Worm (Caenorhabditis elegans) whole organism, L4 larva: ENCODE measurements around the gene dpy-7.

Source experiments
- D1046.2 ChIP-seq: fragments of 200-800 bp; sonication (Bioruptor generic); IDR thresholded peaks from 2 replicates; pipeline ENCODE4 v1.3.6; 2022; ENCODE audit warnings: missing genetic modification characterization, missing compliant biosample characterization
- F44E2.7 ChIP-seq: fragments of 200-800 bp; sonication (Bioruptor generic); IDR thresholded peaks from 2 replicates; pipeline ENCODE4 v2.1.2; 2022; ENCODE audit warnings: missing genetic modification characterization, missing compliant biosample characterization
- R02D3.7 ChIP-seq: fragments of 150-350 bp; sonication (generic microtip); optimal IDR thresholded peaks from 3 replicates; lab custom pipeline; 2014; ENCODE audit warnings: missing biosample characterization, missing genetic modification characterization
- Y5F2A.4 ChIP-seq: fragments of 200-800 bp; sonication (Bioruptor generic); optimal IDR thresholded peaks from 2 replicates; lab custom pipeline; 2018; ENCODE audit warnings: mild to moderate bottlenecking, missing genetic modification characterization, missing compliant biosample characterization
- ZK546.5 ChIP-seq, 2 experiments: sonication (generic microtip); optimal IDR thresholded peaks; 2 replicates each; lab custom pipeline; 2017; ENCODE audit warnings: missing biosample characterization in 2 of 2, missing genetic modification characterization in 2 of 2
- aha-1 ChIP-seq: fragments of 150-350 bp; peaks from one replicate; lab custom pipeline; 2014; ENCODE audit warnings: missing biosample characterization, missing genetic modification characterization
- arid-1 ChIP-seq: fragments of 200-800 bp; sonication (Bioruptor generic); conservative IDR thresholded peaks from 2 replicates; pipeline ENCODE4 v1.3.6; 2022; ENCODE audit warnings: missing genetic modification reagents, missing genetic modification characterization, missing compliant biosample characterization
- ceh-62 ChIP-seq: sonication (generic microtip); optimal IDR thresholded peaks from 2 replicates; lab custom pipeline; 2017; ENCODE audit warnings: missing biosample characterization, missing genetic modification characterization
- daf-8 ChIP-seq: fragments of 200-800 bp; sonication (Bioruptor generic); IDR thresholded peaks from 2 replicates; pipeline ENCODE4 v1.3.6; 2022; ENCODE audit warnings: missing genetic modification characterization, missing compliant biosample characterization
- dmd-6 ChIP-seq: fragments of 200-800 bp; sonication (Bioruptor generic); IDR thresholded peaks from 2 replicates; pipeline ENCODE4 v1.3.6; 2022; ENCODE audit warnings: missing genetic modification reagents, missing genetic modification characterization, missing compliant biosample characterization
- dmd-9 ChIP-seq: fragments of 200-800 bp; sonication (Bioruptor generic); IDR thresholded peaks from 2 replicates; pipeline ENCODE4 v1.3.6; 2022; ENCODE audit warnings: missing genetic modification reagents, missing genetic modification characterization, missing compliant biosample characterization
- dpl-1 ChIP-seq: fragments of 150-350 bp; optimal IDR thresholded peaks from 2 replicates; lab custom pipeline; 2014; ENCODE audit warnings: missing biosample characterization, missing genetic modification reagents, missing genetic modification characterization
- egl-43 ChIP-seq: fragments of 200-800 bp; sonication (Bioruptor generic); IDR thresholded peaks from 2 replicates; pipeline ENCODE4 v1.3.6; 2022; ENCODE audit warnings: missing genetic modification reagents, missing genetic modification characterization, missing compliant biosample characterization
- hif-1 ChIP-seq, 2 experiments: sonication (generic microtip); optimal IDR thresholded peaks; 2 replicates each; lab custom pipeline; 2016 to 2017; ENCODE audit warnings: missing compliant biosample characterization in 2 of 2, missing genetic modification characterization in 2 of 2, missing genetic modification reagents in 2 of 2, missing genotype in 2 of 2, mild to moderate bottlenecking in 1 of 2
- hlh-11 ChIP-seq: fragments of 200-800 bp; sonication (Bioruptor generic); optimal IDR thresholded peaks from 2 replicates; lab custom pipeline; 2018; ENCODE audit warnings: mild to moderate bottlenecking, missing genetic modification characterization, missing compliant biosample characterization
- hlh-30 ChIP-seq: sonication (generic microtip); optimal IDR thresholded peaks from 2 replicates; lab custom pipeline; 2017; ENCODE audit warnings: antibody characterized with exemption, mild to moderate bottlenecking, missing genetic modification characterization, missing compliant biosample characterization; ENCODE audit not compliant: insufficient read depth
- lin-1 ChIP-seq: fragments of 200-800 bp; sonication (Bioruptor generic); IDR thresholded peaks from 2 replicates; pipeline ENCODE4 v1.3.6; 2022; ENCODE audit warnings: missing genetic modification reagents, missing genetic modification characterization, missing compliant biosample characterization
- lin-13 ChIP-seq: fragments of 150-350 bp; optimal IDR thresholded peaks from 2 replicates; lab custom pipeline; 2014; ENCODE audit warnings: missing biosample characterization, missing genetic modification reagents, missing genetic modification characterization
- lin-29 ChIP-seq: fragments of 200-800 bp; sonication (Bioruptor generic); IDR thresholded peaks from 2 replicates; pipeline ENCODE4 v1.3.6; 2022; ENCODE audit warnings: missing genetic modification reagents, missing genetic modification characterization, missing compliant biosample characterization
- lin-39 ChIP-seq: fragments of 150-350 bp; optimal IDR thresholded peaks from 2 replicates; lab custom pipeline; 2014; ENCODE audit warnings: missing biosample characterization, missing genetic modification reagents, missing genetic modification characterization
- lir-3 ChIP-seq: sonication (generic microtip); optimal IDR thresholded peaks from 2 replicates; lab custom pipeline; 2016; ENCODE audit warnings: mild to moderate bottlenecking, missing genetic modification characterization, missing compliant biosample characterization
- lsy-2 ChIP-seq, 2 experiments: fragments of 150-350 bp in 1 of 2; sonication (generic microtip) in 1 of 2; optimal IDR thresholded peaks; 2 replicates each; lab custom pipeline; 2014 to 2017; ENCODE audit warnings: missing biosample characterization in 2 of 2, missing genetic modification characterization in 2 of 2
- madf-9 ChIP-seq: fragments of 200-800 bp; sonication (Bioruptor generic); conservative IDR thresholded peaks from 2 replicates; pipeline ENCODE4 v1.3.6; 2022; ENCODE audit warnings: missing genetic modification reagents, missing genetic modification characterization, missing compliant biosample characterization
- mdl-1 ChIP-seq, 2 experiments: fragments of 150-350 bp in 1 of 2; sonication (generic microtip) in 1 of 2; optimal IDR thresholded peaks; 2 replicates each; lab custom pipeline; 2014 to 2017; ENCODE audit warnings: missing biosample characterization in 2 of 2, missing genetic modification characterization in 2 of 2
- mep-1 ChIP-seq: fragments of 150-350 bp; sonication (generic microtip); optimal IDR thresholded peaks from 3 replicates; lab custom pipeline; 2014; ENCODE audit warnings: missing biosample characterization, missing genetic modification characterization
- mes-2 ChIP-seq: sonication (generic microtip); optimal IDR thresholded peaks from 2 replicates; lab custom pipeline; 2016; ENCODE audit warnings: missing genotype, mild to moderate bottlenecking, missing genetic modification characterization, missing compliant biosample characterization; ENCODE audit not compliant: poor library complexity, severe bottlenecking
- mxl-3 ChIP-seq: fragments of 200-800 bp; sonication (Bioruptor generic); optimal IDR thresholded peaks from 2 replicates; lab custom pipeline; 2018; ENCODE audit warnings: mild to moderate bottlenecking, missing genetic modification characterization, missing compliant biosample characterization
- nhr-111 ChIP-seq: fragments of 200-800 bp; sonication (Bioruptor generic); optimal IDR thresholded peaks from 2 replicates; lab custom pipeline; 2018; ENCODE audit warnings: mild to moderate bottlenecking, missing genetic modification characterization, missing compliant biosample characterization
- nhr-25 ChIP-seq: sonication (generic microtip); optimal IDR thresholded peaks from 2 replicates; lab custom pipeline; 2017; ENCODE audit warnings: missing genetic modification characterization, mild to moderate bottlenecking, missing compliant biosample characterization, antibody characterized with exemption, moderate library complexity, borderline replicate concordance; ENCODE audit not compliant: insufficient read depth
- nhr-42 ChIP-seq: fragments of 200-800 bp; sonication (Bioruptor generic); IDR thresholded peaks from 2 replicates; pipeline ENCODE4 v1.3.6; 2022; ENCODE audit warnings: missing genetic modification characterization, missing compliant biosample characterization
- nhr-6 ChIP-seq: fragments of 150-350 bp; optimal IDR thresholded peaks from 2 replicates; lab custom pipeline; 2014; ENCODE audit warnings: missing biosample characterization, missing genetic modification characterization
- pqm-1 ChIP-seq: sonication (generic microtip); optimal IDR thresholded peaks from 2 replicates; lab custom pipeline; 2017; ENCODE audit warnings: missing biosample characterization, missing genetic modification characterization
- saeg-2 ChIP-seq: fragments of 200-800 bp; sonication (Bioruptor generic); IDR thresholded peaks from 2 replicates; pipeline ENCODE4 v1.3.6; 2022; ENCODE audit warnings: missing genetic modification reagents, missing genetic modification characterization, missing compliant biosample characterization
- set-16 ChIP-seq: fragments of 200-800 bp; sonication (Bioruptor generic); IDR thresholded peaks from 2 replicates; pipeline ENCODE4 v1.3.6; 2022; ENCODE audit warnings: missing genetic modification reagents, missing genetic modification characterization, missing compliant biosample characterization
- skn-1 ChIP-seq: fragments of 150-350 bp; optimal IDR thresholded peaks from 2 replicates; lab custom pipeline; 2014; ENCODE audit warnings: missing biosample characterization, missing genetic modification characterization
- snpc-1.2 ChIP-seq: fragments of 200-800 bp; sonication (Bioruptor generic); IDR thresholded peaks from 2 replicates; pipeline ENCODE4 v1.3.6; 2022; ENCODE audit warnings: missing genetic modification reagents, missing genetic modification characterization, missing compliant biosample characterization
- spr-1 ChIP-seq: sonication (generic microtip); optimal IDR thresholded peaks from 2 replicates; lab custom pipeline; 2016; ENCODE audit warnings: mild to moderate bottlenecking, missing genetic modification characterization, missing compliant biosample characterization
- spr-3 ChIP-seq: fragments of 200-800 bp; sonication (Bioruptor generic); optimal IDR thresholded peaks from 2 replicates; lab custom pipeline; 2018; ENCODE audit warnings: mild to moderate bottlenecking, missing genetic modification characterization, missing compliant biosample characterization
- tag-97 ChIP-seq: fragments of 200-800 bp; sonication (Bioruptor generic); IDR thresholded peaks from 2 replicates; pipeline ENCODE4 v1.3.6; 2022; ENCODE audit warnings: missing genetic modification characterization, missing compliant biosample characterization
- unc-130 ChIP-seq: sonication (generic microtip); optimal IDR thresholded peaks from 2 replicates; lab custom pipeline; 2016; ENCODE audit warnings: missing genetic modification reagents, missing genetic modification characterization, missing compliant biosample characterization
- unc-39 ChIP-seq: sonication (generic microtip); optimal IDR thresholded peaks from 2 replicates; lab custom pipeline; 2017; ENCODE audit warnings: missing biosample characterization, missing genetic modification characterization
- unc-62 ChIP-seq, 3 experiments: fragments of 150-350 bp in 1 of 3; sonication (generic microtip); optimal IDR thresholded peaks in 2 of 3; peaks in 1 of 3; 1 replicate in 1 of 3; 2 replicates in 2 of 3; lab custom pipeline; 2014 to 2017; ENCODE audit warnings: missing biosample characterization in 3 of 3, missing genetic modification characterization in 3 of 3, missing genetic modification reagents in 3 of 3, missing genotype in 1 of 3
- zfp-2 ChIP-seq: sonication (generic microtip); optimal IDR thresholded peaks from 2 replicates; lab custom pipeline; 2016; ENCODE audit warnings: mild to moderate bottlenecking, missing genetic modification characterization, missing compliant biosample characterization
- zip-2 ChIP-seq: fragments of 150-350 bp; optimal IDR thresholded peaks from 2 replicates; lab custom pipeline; 2014; ENCODE audit warnings: missing biosample characterization, missing genetic modification characterization
- ztf-11 ChIP-seq: fragments of 150-350 bp; optimal IDR thresholded peaks from 2 replicates; lab custom pipeline; 2014; ENCODE audit warnings: missing biosample characterization, missing genetic modification characterization

dpy-7 gene

DNA sequence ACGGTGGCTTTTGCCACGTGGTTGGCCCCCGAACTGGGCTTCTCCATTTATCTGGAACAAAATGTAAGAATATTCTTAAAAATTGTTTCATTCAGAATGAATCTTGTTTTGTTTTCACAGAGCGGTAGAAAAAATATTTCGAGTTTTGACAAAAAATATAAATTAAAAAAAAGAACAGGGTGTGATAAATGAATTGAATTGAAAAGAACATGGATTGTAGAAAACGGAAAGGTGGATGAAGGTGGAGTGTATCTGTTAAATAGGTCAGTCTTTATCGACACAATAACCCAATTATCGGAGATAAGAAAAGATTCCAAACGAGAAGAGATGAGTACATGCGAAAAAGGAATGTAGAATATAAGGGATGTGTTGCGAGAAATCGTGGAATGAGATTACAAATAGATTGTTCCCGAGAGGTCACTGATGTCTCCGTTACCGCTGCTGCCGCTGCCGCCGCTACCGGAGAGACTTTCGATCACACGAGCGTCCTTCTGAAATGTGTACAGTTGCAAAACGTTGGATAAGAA is at the start of gene dpy-7:
Gene dpy-7, minus strand, starts transcription at position 51 of the 527 bp plus-strand sequence.
- TF ChIP-seq unc-62 (GFP tag; optimal IDR thresholded peaks at IDR 0.05 in 1 of 2; lab: Kevin White, UChicago): peak in 1 of 2 experiments; percentile 41
- no peak for TF ChIP-seq unc-62 (tag; optimal IDR thresholded peaks at IDR 0.05; lab: Kevin White, UChicago)
- no peak for TF ChIP-seq arid-1 (GFP tag; lab: Robert Waterston, UW)
- TF ChIP-seq, all 104 proteins: peak for 1

DNA sequence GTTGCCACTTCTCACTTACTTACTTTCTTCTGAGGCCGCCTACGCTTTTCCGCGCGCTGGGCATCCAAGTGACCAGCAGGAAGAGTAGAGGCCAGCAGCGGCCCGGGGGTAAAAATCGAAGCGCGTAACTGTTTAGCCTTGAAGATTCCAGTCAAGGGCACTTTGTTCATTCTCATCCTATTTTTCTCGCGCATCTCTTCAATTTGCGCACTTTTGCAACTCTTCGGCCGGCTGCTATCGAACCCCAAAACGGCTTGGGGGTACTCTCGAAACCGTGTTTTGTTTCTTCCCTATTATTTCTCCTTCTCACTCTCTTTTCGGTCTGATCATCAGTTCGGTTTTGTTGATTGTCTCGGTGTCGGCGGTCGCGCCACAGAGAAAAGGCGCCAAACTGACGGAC is 49.0 kb upstream of the dpy-7 start:
- no peak for TF ChIP-seq ztf-11
- TF ChIP-seq R02D3.7 (tag; lab: Kevin White, UChicago): no peak
- no peak for TF ChIP-seq hif-1 (tag; optimal IDR thresholded peaks at IDR 0.05; lab: Kevin White, UChicago)
- TF ChIP-seq arid-1 (GFP tag; lab: Robert Waterston, UW): no peak
- TF ChIP-seq nhr-25: peak; percentile 88
- TF ChIP-seq pqm-1 (tag; lab: Kevin White, UChicago): no peak
- TF ChIP-seq daf-8 (GFP tag; lab: Robert Waterston, UW): no peak
- TF ChIP-seq unc-62 (GFP tag; optimal IDR thresholded peaks at IDR 0.05 in 1 of 2; lab: Kevin White, UChicago): peak in 1 of 2 experiments; percentile 53
- no peak for TF ChIP-seq unc-62 (tag; optimal IDR thresholded peaks at IDR 0.05; lab: Kevin White, UChicago)
- TF ChIP-seq hlh-11 (tag; lab: Kevin White, UChicago): peak; percentile 23
- no peak for TF ChIP-seq Y5F2A.4
- no peak for TF ChIP-seq lin-1
- TF ChIP-seq egl-43: no peak
- no peak for TF ChIP-seq zfp-2 (tag; lab: Kevin White, UChicago)
- peak; percentile 12 for TF ChIP-seq mes-2 (tag; lab: Kevin White, UChicago)
- no peak for TF ChIP-seq mxl-3
- TF ChIP-seq ceh-62: no peak
- no peak for TF ChIP-seq snpc-1.2 (GFP tag; lab: Robert Waterston, UW)
- no peak for TF ChIP-seq spr-1 (tag; lab: Kevin White, UChicago)
- TF ChIP-seq set-16: peak; percentile 56
- no peak for TF ChIP-seq F44E2.7 (GFP tag; lab: Robert Waterston, UW)
- peak; percentile 91 for TF ChIP-seq aha-1 (tag; lab: Kevin White, UChicago)

DNA sequence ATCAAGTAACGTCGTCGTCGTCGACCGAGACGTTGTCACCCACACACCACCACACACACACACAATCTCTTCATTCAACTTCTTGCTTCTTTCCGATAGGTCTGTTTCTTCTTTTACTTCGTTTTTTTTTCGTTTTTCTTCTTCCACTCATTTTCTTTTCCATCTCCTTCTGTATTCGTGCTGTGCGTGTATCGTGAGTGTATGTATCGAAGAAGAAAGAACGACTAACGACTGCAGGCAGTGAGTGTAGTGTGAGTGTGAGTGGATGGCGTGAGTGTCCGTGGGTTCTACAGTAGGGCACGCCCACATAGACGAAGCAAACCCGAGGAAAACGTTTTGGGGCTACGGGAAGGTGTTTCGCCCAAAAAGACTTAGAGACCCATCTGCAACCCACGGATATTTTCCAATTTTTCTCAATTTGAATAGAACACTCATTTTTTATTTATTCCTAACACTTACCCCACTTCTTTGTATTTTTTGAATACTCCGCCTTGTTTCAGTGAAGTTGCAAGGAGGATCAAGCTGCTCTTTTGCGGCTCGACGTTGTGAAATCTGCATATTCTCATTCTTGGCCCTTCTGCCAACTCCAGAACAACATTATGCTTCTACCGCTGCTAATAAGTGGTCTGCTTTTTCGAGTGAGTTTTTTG is 48.1 kb upstream of the dpy-7 start, which contains the start of gene adt-2:
Gene adt-2, plus strand, starts transcription at position 600 of the 650 bp plus-strand sequence.
- TF ChIP-seq dmd-6 (GFP tag; lab: Robert Waterston, UW) (no peak), spr-3 (GFP tag; lab: Kevin White, UChicago) (no peak), lin-39 (tag; lab: Kevin White, UChicago) (no peak), arid-1 (GFP tag; lab: Robert Waterston, UW) (no peak), ceh-62 (no peak), unc-130 (GFP tag; lab: Kevin White, UChicago) (no peak), lin-1 (no peak), saeg-2 (no peak), unc-39 (tag; lab: Kevin White, UChicago) (no peak), lsy-2 (tag; optimal IDR thresholded peaks at IDR 0.05; lab: Kevin White, UChicago) (peak in 1 of 2 experiments; percentile 29), pqm-1 (tag; lab: Kevin White, UChicago) (no peak), nhr-6 (no peak), dpl-1 (no peak), lin-13 (GFP tag; lab: Kevin White, UChicago) (no peak), nhr-25 (peak; percentile 32), daf-8 (GFP tag; lab: Robert Waterston, UW) (no peak), hlh-30 (tag; lab: Kevin White, UChicago) (peak; percentile 46), tag-97 (GFP tag; lab: Robert Waterston, UW) (no peak), madf-9 (GFP tag; lab: Robert Waterston, UW) (no peak), mep-1 (peak; percentile 55), nhr-111 (GFP tag; lab: Kevin White, UChicago) (no peak), mdl-1 (tag; optimal IDR thresholded peaks at IDR 0.05; lab: Kevin White, UChicago) (peak in 1 of 2 experiments; percentile 49), lir-3 (no peak), ZK546.5 (tag; optimal IDR thresholded peaks at IDR 0.05; lab: Kevin White, UChicago) (no peak), hlh-11 (tag; lab: Kevin White, UChicago) (peak; percentile 25), lin-29 (GFP tag; lab: Robert Waterston, UW) (no peak), spr-1 (tag; lab: Kevin White, UChicago) (no peak), nhr-42 (GFP tag; lab: Robert Waterston, UW) (no peak), zip-2 (no peak), D1046.2 (no peak), dmd-9 (GFP tag; lab: Robert Waterston, UW) (no peak), skn-1 (tag; lab: Kevin White, UChicago) (no peak)
